Fruit fly (Drosophila melanogaster) ovary, adult (tissue): ENCODE data around the gene CG43638.

Source experiments
- CG17801 ChIP-seq: fragments of 200-800 bp; optimal IDR thresholded peaks from 2 replicates; lab custom pipeline; 2019; ENCODE audit warnings: missing biosample characterization, mild to moderate bottlenecking, missing genetic modification characterization, moderate library complexity; ENCODE audit not compliant: partially characterized antibody

The CG43638 gene

DNA sequence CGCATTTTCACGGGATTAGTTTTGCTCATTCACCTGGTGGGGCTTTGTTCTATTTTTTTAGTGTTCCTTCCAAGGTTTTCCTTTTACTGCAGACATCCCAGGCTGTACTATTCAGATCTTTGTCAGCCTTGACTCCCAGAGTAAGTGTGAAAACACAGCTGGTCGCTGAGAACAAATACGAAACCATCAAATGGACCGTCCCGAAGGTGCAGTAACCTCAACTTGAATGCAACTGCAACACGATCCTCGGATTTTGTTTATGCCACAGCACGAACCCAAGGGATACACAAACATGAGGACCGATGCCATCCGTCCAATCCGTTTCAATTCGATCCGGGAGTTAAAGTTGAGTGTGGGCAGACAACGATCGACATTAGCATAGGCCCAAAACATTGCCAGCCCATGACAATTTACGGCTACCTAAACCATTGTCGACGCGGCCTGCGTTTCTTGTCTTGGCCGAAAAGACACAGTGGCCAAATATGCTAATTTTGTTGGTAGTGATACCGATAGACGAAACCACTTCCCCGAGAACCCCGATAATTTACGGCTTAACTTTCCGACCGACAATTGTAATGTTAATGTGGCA lies 38.8 kb downstream of the CG43638 start:
- TF ChIP-seq CG17801 (GFP tag; lab: Kevin White, UChicago) = no peak

DNA sequence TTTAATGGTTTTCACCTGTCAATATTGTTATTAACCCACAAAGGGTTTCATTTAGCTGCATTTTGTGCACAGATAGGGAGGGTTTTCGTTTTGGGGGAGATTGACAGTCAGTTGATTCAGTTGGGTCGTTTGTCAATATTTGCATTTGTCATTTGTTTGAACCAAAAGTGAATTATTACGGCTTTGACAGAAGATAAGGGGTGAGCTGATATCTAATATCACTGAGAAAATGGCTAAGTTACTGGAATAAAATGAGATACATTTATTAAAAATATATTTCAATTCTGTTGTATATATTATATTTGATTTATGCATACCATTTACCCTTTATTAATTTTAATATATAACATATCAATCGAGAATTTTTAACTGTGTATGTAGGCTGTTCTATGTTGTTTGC lies 39.5 kb downstream of the CG43638 start:
- no peak for TF ChIP-seq CG17801 (GFP tag; lab: Kevin White, UChicago)

DNA sequence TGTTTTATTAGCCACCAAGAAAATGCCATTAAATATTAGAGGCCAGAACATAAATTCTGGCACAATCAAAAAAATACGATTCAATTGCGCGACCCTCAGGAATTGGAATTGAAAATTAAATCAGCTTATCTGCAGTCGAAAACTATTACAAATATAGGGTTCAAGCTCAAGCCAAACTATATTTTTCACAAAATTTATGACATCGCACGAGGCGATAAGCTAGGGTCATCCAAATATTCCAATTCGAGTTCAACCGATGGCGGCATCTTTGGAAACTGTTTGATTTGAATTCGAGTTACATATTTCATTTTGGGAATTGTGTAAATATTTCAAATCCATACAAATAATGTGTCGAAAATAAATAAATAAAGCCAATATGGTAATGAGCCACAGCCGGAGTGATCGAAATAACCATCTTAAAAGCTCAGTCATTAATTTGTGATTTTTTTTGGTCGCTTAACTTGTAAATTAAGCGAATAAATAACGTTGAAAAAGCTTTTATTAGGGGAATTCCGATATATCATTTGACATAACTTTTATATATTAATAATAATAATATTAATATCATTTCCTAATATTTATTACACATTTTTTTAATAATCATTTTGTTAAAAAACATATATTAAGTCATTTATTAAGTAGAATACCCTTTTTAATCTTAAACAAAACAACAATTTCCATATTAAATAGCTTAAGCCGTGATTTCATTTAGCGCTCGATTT lies 40.8 kb downstream of the CG43638 start:
- TF ChIP-seq CG17801 (GFP tag; lab: Kevin White, UChicago) = peak; percentile 14

DNA sequence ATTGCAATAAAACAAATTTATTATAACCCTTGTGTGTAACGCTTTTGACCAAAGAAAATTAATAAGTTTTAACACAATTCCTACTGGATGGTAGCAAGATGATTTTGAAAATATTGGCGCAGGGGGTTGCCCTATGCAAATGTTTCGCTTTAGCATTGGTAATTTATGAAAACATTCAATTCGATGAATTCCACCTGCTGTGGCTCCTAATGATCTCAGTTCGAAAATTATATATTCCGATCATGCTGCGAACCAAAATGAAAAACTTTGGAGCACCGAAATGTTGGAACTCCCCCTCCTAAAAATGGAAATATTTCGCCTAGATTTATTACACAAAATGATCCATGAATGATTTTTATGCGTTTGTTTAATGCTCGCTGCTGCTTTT lies 41.3 kb downstream of the CG43638 start:
- TF ChIP-seq CG17801 (GFP tag; lab: Kevin White, UChicago) = no peak

DNA sequence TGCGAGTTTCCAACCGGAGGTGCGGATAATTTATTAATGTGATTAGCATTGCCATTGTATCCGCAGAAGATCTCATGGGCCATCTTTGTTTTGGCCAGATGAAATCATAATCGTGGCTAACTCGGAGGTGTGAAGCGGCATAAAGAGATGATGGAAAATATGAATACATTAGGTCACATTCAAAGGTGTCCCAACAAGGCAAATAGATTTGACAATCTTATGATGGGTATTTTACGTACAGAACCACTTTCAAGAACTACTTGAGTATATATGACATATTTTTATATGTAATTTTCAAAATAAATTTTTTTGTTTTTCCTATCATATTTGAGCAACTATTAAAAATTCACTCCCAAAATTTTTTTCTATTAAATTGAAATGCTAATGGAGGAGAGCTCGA lies 43.9 kb downstream of the CG43638 start, which contains the start of gene CG17154:
CG17154 (plus strand) TSS at position 301 of the 400 bp plus-strand sequence.
- no peak for TF ChIP-seq CG17801 (GFP tag; lab: Kevin White, UChicago)

dm6 chr3L:12090184-12090897 lies 46.0 kb downstream of the CG43638 start:
- no peak for TF ChIP-seq CG17801 (GFP tag; lab: Kevin White, UChicago)

- TF ChIP-seq CG17801 (GFP tag; lab: Kevin White, UChicago) = peak; percentile 76
These were observed 46.7 kb downstream of the CG43638 start for dm6 chr3L:12090898-12091685.

- TF ChIP-seq CG17801 (GFP tag; lab: Kevin White, UChicago) = no peak
These were observed 48.5 kb downstream of the CG43638 start for dm6 chr3L:12092860-12093359.
